Worm (Caenorhabditis elegans): ENCODE results near the gene F56C4.1.
"Not testable (repeated sequence)": the region's sequence is repeated elsewhere in the genome, so short reads cannot be mapped to it uniquely, and the experiment has no call there.

Gene F56C4.1

DNA sequence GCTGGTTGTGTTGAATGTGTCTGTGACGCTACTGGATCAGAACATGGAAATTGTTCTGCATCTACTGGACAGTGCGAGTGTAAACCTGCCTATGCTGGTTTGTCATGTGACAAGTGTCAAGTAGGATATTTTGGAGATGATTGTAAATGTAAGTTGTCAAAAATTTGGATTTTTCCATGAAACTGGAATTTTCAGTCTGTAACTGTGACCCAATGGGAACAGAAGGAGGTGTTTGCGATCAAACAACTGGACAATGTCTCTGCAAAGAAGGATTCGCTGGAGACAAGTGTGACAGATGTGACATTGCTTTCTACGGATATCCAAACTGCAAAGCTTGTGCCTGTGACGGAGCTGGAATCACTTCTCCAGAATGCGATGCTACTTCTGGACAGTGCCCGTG is 31.8 kb downstream of the F56C4.1 start:
- TF ChIP-seq elt-1 (tag; optimal IDR thresholded peaks at IDR 0.05) (no peak), nfya-1 (tag; optimal IDR thresholded peaks at IDR 0.05; ENCODE audit: insufficient read depth) (no peak), elt-2 (tag; optimal IDR thresholded peaks at IDR 0.05) (no peak), daf-12 (tag; optimal IDR thresholded peaks at IDR 0.05) (no peak), snpc-4 (tag; optimal IDR thresholded peaks at IDR 0.05) (no peak), nhr-67 (tag; optimal IDR thresholded peaks at IDR 0.05) (no peak), lin-15B (tag; optimal IDR thresholded peaks at IDR 0.05) (no peak), skn-1 (tag; optimal IDR thresholded peaks at IDR 0.05) (no peak), mml-1 (tag; optimal IDR thresholded peaks at IDR 0.05) (no peak), nhr-76 (tag; optimal IDR thresholded peaks at IDR 0.05) (no peak), unc-62 (GFP tag; optimal IDR thresholded peaks at IDR 0.05) (no peak), nhr-25 (tag; optimal IDR thresholded peaks at IDR 0.05) (no peak), tbx-2 (tag; optimal IDR thresholded peaks at IDR 0.05) (no peak), nhr-28 (tag; optimal IDR thresholded peaks at IDR 0.05) (no peak), egl-27 (tag; optimal IDR thresholded peaks at IDR 0.05) (no peak), lsy-12 (tag; optimal IDR thresholded peaks at IDR 0.05) (no peak)

DNA sequence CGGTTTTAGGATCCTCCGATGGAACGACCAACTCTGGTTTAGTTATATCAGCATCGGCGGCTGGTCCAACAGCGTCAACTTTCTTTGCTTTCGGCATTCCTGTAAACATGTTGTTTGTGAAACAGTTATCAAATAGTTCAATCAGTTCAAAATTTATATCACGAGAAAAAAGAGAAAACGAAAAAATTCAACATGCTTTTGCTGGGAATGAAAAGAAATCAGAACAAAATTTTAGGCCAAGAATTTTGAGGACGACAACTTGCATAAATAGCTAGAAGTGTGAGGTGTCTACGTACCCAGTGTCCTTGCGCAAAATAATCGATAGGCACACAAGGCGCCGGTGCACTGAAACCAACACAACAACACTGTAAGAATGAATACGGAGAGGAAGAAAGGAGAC is 43.6 kb downstream of the F56C4.1 start, which contains the start of gene K08C7.4:
Gene K08C7.4, minus strand, starts transcription at position 101 of the 400 bp plus-strand sequence.
- TF ChIP-seq nhr-28 (tag; optimal IDR thresholded peaks at IDR 0.05), result no peak

DNA sequence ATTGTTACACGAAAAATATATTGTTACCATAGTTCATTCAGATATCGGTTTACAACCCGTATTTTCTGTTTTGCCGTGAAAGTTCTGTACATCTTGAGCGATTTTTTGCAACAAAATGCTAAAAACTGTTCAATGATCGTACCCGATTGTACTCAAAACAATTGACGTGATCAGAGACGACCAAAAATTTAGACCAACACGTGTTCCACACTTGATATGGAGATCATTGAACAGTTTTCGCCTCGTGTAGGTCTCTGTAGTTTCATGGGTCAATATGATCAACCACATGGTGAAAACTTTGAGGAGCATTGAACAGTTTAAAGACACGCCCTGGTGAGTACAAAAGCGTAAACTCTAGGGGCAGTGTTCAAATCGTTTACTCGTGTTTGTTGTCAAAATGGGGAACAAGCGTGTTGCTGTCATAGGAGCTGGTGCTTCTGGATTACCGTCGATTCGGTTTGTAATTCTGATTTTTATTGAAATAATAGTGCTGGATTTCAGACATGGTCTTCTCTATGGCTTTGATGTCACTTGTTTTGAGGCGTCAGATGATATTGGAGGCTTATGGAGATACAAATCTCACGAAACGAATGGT is 45.5 kb downstream of the F56C4.1 start, which contains the start of gene fmo-2:
Gene fmo-2, plus strand, starts transcription at position 370 of the 595 bp plus-strand sequence.
- no peak for TF ChIP-seq nhr-11 (tag; optimal IDR thresholded peaks at IDR 0.05)
- no peak for TF ChIP-seq fos-1 (tag; optimal IDR thresholded peaks at IDR 0.05)
- no peak for TF ChIP-seq nhr-23 (tag; optimal IDR thresholded peaks at IDR 0.05)
- TF ChIP-seq nhr-67 (tag; optimal IDR thresholded peaks at IDR 0.05), result no peak
- no peak for TF ChIP-seq ztf-11 (tag; optimal IDR thresholded peaks at IDR 0.05)
- no peak for TF ChIP-seq elt-3 (tag; optimal IDR thresholded peaks at IDR 0.05)
- no peak for TF ChIP-seq snpc-4 (tag; optimal IDR thresholded peaks at IDR 0.05)
- TF ChIP-seq pqm-1 (tag; optimal IDR thresholded peaks at IDR 0.05), result peak; percentile 91
- peak; percentile 29 for TF ChIP-seq mdl-1 (tag; optimal IDR thresholded peaks at IDR 0.05)
- peak; percentile 81 for TF ChIP-seq jun-1 (tag; optimal IDR thresholded peaks at IDR 0.05)
- TF ChIP-seq hmg-11 (tag; optimal IDR thresholded peaks at IDR 0.05), result no peak
- TF ChIP-seq elt-2 (tag; optimal IDR thresholded peaks at IDR 0.05), result peak; percentile 43
- TF ChIP-seq daf-12 (tag; optimal IDR thresholded peaks at IDR 0.05), result no peak
- no peak for TF ChIP-seq nhr-237 (tag; optimal IDR thresholded peaks at IDR 0.05)
- TF ChIP-seq nhr-43 (tag; optimal IDR thresholded peaks at IDR 0.05; ENCODE audit: poor library complexity, severe bottlenecking), result peak; percentile 15

DNA sequence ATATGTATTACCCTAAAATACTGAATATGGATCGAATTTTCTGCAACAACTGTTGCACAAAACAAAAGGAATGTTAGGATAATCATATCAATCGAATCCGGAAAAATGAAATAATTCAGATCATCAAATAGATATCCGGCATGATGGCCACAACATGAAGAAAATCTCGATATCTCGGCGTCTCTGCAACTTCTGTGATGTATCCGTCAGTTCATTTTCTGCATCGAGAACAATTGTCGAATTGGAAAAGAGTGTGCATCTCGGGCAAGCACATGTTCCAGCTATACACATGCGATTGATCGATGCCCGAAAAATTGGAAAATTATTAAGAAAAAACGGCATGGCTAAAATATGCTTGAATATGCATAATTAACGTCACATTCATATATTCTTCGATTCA is 49.0 kb downstream of the F56C4.1 start, which contains the start of the genes K08C7.6 and R102.1:
Gene K08C7.6, minus strand, starts transcription at position 101 of the 400 bp plus-strand sequence.
Gene R102.1, plus strand, starts transcription at position 291 of the 400 bp plus-strand sequence.
- no peak for TF ChIP-seq ztf-4 (tag; optimal IDR thresholded peaks at IDR 0.05)
- TF ChIP-seq nhr-43 (tag; optimal IDR thresholded peaks at IDR 0.05; ENCODE audit: poor library complexity, severe bottlenecking), result no peak
- TF ChIP-seq ceh-9 (tag; optimal IDR thresholded peaks at IDR 0.05), result no peak
- TF ChIP-seq skn-1 (tag; optimal IDR thresholded peaks at IDR 0.05), result no peak
- TF ChIP-seq elt-2 (tag; optimal IDR thresholded peaks at IDR 0.05), result no peak
- TF ChIP-seq lsy-12 (tag; optimal IDR thresholded peaks at IDR 0.05), result no peak
- TF ChIP-seq ceh-28 (tag; optimal IDR thresholded peaks at IDR 0.05), result no peak
- TF ChIP-seq nhr-25 (tag; optimal IDR thresholded peaks at IDR 0.05), result no peak

DNA sequence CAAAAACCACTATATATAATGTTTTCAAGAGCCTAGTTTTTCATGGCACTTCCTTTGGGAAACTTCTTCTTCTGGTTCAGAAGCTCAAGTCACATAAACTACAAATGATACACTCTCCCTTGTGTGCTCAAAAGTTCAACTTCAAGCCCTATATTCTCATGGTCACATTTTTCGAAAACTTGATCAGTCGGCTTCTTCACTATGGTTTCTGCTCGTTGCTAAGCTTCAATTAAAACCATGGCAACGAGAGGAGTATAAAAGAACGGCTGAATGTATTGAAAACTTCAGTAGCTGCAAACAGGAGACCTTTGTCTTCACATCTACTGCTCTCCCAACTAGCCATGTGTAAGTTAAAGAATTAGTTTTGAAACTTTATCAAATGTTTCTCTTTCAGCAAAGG is 50.6 kb downstream of the F56C4.1 start, which contains the start of gene R102.2:
Gene R102.2, plus strand, starts transcription at position 301 of the 400 bp plus-strand sequence.
- not testable (repeated sequence) for TF ChIP-seq pqm-1, ceh-28, pha-4 (tag; optimal IDR thresholded peaks at IDR 0.05)
